Worm (Caenorhabditis elegans): ENCODE measurements around the gene F25E5.2.
"Not testable (repeated sequence)": the region's sequence is repeated elsewhere in the genome, so short reads cannot be mapped to it uniquely, and the experiment has no call there.

- not testable (repeated sequence) for TF ChIP-seq K12H6.12 (tag; optimal IDR thresholded peaks at IDR 0.05); sptf-2 (GFP tag; optimal IDR thresholded peaks at IDR 0.05); nfyb-1 (GFP tag; IDR thresholded peaks at IDR 0.05); lir-1 (GFP tag; conservative IDR thresholded peaks at IDR 0.05); nfya-1 (tag; optimal IDR thresholded peaks at IDR 0.05; ENCODE audit: borderline replicate concordance, insufficient read depth); mxl-1 (tag; optimal IDR thresholded peaks at IDR 0.05)
- peak; percentile 65; the same call in 1 of the 2 replicates for TF ChIP-seq madf-3 (GFP tag; IDR thresholded peaks at IDR 0.05)
Measured at ce11 chrV:7444331-7444730, 10.8 kb upstream of the F25E5.2 start, which contains the start of gene nhr-141.
